Fruit fly (Drosophila melanogaster) S2 (cell line): ENCODE results near the gene smo.

ENCODE experiments used
- CG8478 ChIP-seq: fragments of >200 bp; optimal IDR thresholded peaks from 2 replicates; lab custom pipeline; 2018
- CTCF ChIP-seq, 2 experiments: fragments of >200 bp; optimal IDR thresholded peaks; 2 replicates each; lab custom pipeline; 2018

DNA sequence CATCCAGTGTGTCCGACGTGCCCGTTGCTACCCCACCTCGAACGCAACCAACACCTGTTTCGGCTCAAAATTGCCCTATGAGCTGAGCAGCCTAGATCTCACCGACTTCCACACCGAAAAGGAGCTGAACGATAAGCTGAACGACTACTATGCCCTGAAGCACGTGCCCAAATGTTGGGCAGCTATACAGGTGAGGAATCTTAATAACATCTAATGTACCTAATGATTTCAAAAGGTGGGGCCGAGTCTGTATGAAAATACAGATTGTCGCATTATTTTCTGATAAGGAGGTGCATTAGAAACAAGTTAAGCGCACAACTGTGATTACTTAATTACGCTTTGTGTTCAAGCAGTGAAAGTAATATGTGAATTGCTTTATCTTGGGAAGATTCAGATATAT lies 752 bp downstream of the smo start, which contains the start of gene CG17078:
- TF ChIP-seq CTCF (optimal IDR thresholded peaks at IDR 0.05; lab: Kevin White, UChicago) (no peak), CG8478 (lab: Kevin White, UChicago) (no peak)
